Fruit fly (Drosophila melanogaster): ENCODE results near the gene SP1029.

dm6 chr3R:29290588-29291530 is 40.6 kb upstream of the SP1029 start:
- TF ChIP-seq CG5204 (GFP tag; optimal IDR thresholded peaks at IDR 0.05) = no peak
- TF ChIP-seq bab1 (GFP tag; optimal IDR thresholded peaks at IDR 0.05) = no peak
- no peak for TF ChIP-seq CG14711 (tag; optimal IDR thresholded peaks at IDR 0.05)
- no peak for TF ChIP-seq Hr96 (GFP tag; optimal IDR thresholded peaks at IDR 0.05)
- TF ChIP-seq Mnt (GFP tag; optimal IDR thresholded peaks at IDR 0.05) = no peak
- no peak for TF ChIP-seq CG7045 (GFP tag; optimal IDR thresholded peaks at IDR 0.05)
- no peak for TF ChIP-seq CG11617 (GFP tag; optimal IDR thresholded peaks at IDR 0.05)
- TF ChIP-seq kay (GFP tag; ENCODE audit: borderline replicate concordance) = no peak
- no peak for TF ChIP-seq CG12768 (GFP tag; optimal IDR thresholded peaks at IDR 0.05)
- TF ChIP-seq cic (GFP tag; optimal IDR thresholded peaks at IDR 0.05) = peak; percentile 34
- TF ChIP-seq cnc (optimal IDR thresholded peaks at IDR 0.05) = no peak
- TF ChIP-seq Clk (GFP tag; optimal IDR thresholded peaks at IDR 0.05) = no peak
